Worm (Caenorhabditis elegans) whole organism, L4/young adult: ENCODE data around the gene xdh-1.
"Not testable (repeated sequence)": the region's sequence is repeated elsewhere in the genome, so short reads cannot be mapped to it uniquely, and the experiment has no call there.

Experiments used
- W03F9.2 ChIP-seq: fragments of 150-350 bp; optimal IDR thresholded peaks from 2 replicates; lab custom pipeline; 2014; ENCODE audit warnings: missing biosample characterization, missing genetic modification characterization
- dao-5 ChIP-seq: sonication (generic microtip); optimal IDR thresholded peaks from 2 replicates; lab custom pipeline; 2016; ENCODE audit warnings: missing genotype, missing genetic modification characterization, moderate library complexity, missing compliant biosample characterization
- him-1 ChIP-seq: sonication (generic microtip); optimal IDR thresholded peaks from 2 replicates; lab custom pipeline; 2016; ENCODE audit warnings: missing genotype, missing genetic modification reagents, missing genetic modification characterization, missing compliant biosample characterization

xdh-1 gene

DNA sequence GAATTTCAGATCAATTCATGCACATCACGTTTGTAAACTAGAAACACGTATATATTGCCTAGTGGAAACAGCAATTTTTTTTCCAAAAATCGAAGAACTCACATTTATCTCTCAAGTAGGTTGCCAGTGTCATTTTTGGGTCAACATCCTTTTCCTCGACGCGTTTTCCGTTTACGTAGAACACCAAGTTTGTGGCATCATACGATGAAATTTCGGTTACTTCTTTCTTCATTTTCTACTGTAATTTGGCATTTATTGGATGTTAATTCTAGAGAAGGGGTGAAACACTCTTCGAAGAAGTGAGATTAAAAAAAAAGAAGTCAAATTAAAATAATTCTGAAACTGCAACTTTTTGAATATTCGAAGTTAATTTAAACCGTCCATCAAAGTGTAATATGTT is at the start of gene xdh-1:
TSS of gene xdh-1 (minus strand) at position 240 of the 400 bp plus-strand sequence.
- TF ChIP-seq him-1 (tag; lab: Kevin White, UChicago) (no peak), dao-5 (no peak), W03F9.2 (tag; lab: Kevin White, UChicago) (no peak)

DNA sequence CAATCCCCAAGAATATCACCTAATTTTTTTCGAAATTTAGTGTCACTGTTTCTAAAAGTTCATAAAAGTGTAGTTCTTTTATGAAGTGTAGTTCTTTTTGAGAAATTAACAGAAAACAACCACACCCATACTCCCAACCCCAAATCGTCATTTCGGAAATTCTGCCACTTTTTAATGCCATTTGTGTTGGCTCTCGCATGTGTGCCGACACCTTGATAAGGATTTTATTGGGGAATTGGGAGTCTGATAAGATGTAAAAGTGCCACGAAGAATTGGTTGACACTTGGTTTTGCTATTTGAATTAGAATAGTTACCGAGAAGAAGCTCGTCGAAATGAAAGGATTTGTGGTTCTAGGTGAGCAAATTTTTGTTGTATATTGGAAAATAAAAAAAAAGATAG is 44.0 kb upstream of the xdh-1 start, which contains the start of gene nspg-9:
TSS of gene nspg-9 (plus strand) at position 234 of the 400 bp plus-strand sequence.
- TF ChIP-seq W03F9.2 (tag; lab: Kevin White, UChicago) = no peak
- no peak for TF ChIP-seq him-1 (tag; lab: Kevin White, UChicago)
- no peak for TF ChIP-seq dao-5

DNA sequence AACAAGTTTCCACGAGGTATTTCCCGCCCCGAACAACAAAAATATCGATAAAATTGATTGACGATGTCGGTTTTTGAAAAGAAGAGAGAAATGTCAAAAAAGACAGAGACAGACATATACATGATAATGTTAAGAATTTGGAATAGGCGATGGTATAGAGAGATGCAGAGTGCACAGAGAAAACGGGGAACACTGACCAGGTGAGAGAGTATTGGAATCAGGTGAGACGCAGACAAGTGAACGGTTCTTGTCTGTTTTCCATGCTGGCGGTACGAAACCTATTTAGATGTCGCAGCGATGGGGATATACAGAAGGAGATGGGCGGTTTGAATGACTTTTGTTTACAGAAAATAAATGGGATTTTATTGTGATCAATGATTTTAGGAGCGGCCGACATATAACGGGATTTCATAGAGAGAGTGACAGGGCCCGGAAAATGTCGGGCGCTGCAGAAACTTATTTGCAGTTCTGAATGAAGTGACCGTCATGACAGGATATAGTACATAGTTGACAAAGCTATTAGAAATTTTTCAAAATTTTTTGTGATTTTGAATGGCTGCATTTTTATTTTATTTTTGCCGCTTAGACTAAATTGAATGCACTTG is 32.6 kb upstream of the xdh-1 start:
- TF ChIP-seq him-1 (tag; lab: Kevin White, UChicago) (no peak), W03F9.2 (tag; lab: Kevin White, UChicago) (no peak), dao-5 (no peak)

DNA sequence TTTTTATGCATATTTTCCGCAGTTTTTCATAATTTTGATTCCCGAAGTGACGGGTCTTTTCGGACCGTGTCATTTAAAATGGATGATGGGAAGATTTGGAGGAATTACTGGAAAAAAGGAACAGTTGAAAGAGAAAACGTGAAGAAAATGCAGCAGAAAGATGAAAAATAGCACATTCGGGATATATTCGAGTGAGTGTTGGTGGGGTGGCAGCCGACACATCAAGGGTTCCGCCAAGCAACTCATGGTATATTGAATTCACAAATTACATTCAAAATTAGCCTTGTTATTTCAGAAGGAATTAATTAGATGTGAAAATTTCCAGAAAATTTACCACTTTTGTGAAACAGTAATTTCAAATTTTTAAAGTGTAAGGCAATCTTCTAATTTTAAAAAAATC is 31.4 kb upstream of the xdh-1 start, which contains the start of gene tra-3:
TSS of gene tra-3 (minus strand) at position 107 of the 400 bp plus-strand sequence.
- TF ChIP-seq him-1 (tag; lab: Kevin White, UChicago) (no peak), W03F9.2 (tag; lab: Kevin White, UChicago) (no peak), dao-5 (no peak)

DNA sequence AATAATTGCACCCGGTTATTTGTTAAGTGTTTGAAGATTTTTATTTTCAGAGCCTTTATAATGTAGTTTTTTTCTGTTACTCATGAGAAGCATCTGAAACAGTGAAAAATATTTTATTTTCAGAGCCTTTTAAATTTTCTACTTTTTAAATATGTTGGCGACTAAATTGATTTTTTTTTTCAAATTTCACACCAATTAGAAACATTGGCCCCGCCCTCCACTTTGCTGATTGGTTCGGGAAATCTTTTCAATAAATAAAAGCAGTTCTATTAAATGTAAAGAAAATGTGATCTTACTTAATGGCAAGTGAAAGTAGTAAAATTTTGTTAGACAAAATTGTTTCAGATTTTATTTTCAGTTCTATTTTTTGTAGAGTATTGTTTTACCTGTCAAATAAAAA is 24.7 kb upstream of the xdh-1 start:
- no peak for TF ChIP-seq dao-5
- TF ChIP-seq him-1 (tag; lab: Kevin White, UChicago) = no peak
- TF ChIP-seq W03F9.2 (tag; lab: Kevin White, UChicago) = no peak

DNA sequence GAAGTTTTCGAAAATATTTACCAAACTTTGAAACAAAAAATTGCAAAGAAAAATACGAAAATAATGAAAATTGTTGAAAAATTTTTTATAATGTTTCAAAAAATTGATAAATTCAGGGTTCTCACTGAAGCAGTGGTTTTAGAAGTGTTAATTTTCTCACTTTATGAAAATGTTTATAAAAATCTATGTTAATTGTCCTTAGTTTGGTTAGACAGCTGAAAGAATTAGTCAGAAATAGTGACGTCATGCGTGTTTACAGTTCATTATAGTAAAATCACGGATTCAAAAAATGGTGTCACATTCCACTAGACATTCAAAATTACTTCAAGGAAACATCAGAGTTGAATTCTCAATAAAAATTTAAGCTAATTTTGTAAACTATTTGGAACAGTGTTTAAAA is 23.2 kb upstream of the xdh-1 start:
- no peak for TF ChIP-seq him-1 (tag; lab: Kevin White, UChicago)
- no peak for TF ChIP-seq dao-5
- TF ChIP-seq W03F9.2 (tag; lab: Kevin White, UChicago) = no peak

DNA sequence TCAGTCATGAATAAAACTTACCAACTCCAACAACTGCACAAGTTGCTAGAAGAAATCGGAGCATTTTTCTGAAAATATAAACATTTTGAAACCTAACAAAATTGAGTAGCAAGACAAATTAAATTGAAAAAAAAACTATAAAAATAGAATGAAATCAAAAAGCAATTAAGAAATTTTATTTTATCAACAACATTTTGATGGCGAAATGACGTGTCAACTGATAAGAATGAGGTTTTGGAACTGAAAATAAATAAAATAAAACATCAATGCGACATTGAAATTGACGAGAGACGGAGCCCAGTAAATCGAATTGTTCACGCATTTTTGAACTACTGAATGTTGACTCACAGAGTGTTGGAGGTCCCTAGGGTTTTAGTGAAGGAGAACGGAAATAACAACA is 18.2 kb upstream of the xdh-1 start, which contains the start of gene F55B11.4:
TSS of gene F55B11.4 (minus strand) at position 68 of the 400 bp plus-strand sequence.
- TF ChIP-seq him-1 (tag; lab: Kevin White, UChicago) (no peak), W03F9.2 (tag; lab: Kevin White, UChicago) (no peak), dao-5 (no peak)

DNA sequence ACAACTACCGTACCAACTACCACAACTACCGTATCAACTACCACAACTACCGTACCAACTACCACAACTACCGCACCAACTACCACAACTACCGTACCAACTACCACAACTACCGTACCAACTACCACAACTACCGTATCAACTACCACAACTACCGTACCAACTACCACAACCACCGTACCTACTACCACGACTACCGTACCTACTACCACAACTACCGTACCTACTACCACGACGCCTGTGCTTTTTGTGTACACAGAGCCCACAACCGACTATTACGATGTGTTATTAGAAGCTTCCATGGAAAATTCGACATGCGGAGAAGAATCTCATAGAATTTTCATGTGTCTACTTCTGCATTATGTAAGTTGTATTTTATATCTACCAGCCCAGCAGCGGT is 14.7 kb upstream of the xdh-1 start, which contains the start of gene F55B11.5:
TSS of gene F55B11.5 (plus strand) at position 301 of the 400 bp plus-strand sequence.
- TF ChIP-seq dao-5; him-1 (tag; lab: Kevin White, UChicago); W03F9.2 (tag; lab: Kevin White, UChicago): not testable (repeated sequence)

DNA sequence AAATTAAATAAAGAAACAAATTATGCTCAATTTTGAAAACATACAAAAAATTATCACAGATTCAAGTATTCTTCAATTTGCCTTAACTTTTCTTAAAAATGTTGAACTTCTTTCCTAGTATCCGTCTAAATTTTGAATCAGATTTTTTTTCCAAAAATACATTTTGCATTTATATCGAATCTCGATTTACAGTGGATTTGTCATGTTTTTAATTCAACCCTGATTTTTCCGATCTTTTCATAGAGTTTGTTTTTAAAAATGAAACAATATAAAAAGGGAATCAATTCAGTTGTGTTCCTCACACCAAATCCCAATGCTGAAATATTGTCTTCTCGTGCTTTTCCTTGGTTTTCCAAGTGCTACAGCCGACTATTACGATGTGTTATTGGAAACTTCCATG is 11.7 kb upstream of the xdh-1 start, which contains the start of gene F55B11.3:
TSS of gene F55B11.3 (plus strand) at position 301 of the 400 bp plus-strand sequence.
- no peak for TF ChIP-seq dao-5
- TF ChIP-seq W03F9.2 (tag; lab: Kevin White, UChicago) = no peak
- no peak for TF ChIP-seq him-1 (tag; lab: Kevin White, UChicago)

DNA sequence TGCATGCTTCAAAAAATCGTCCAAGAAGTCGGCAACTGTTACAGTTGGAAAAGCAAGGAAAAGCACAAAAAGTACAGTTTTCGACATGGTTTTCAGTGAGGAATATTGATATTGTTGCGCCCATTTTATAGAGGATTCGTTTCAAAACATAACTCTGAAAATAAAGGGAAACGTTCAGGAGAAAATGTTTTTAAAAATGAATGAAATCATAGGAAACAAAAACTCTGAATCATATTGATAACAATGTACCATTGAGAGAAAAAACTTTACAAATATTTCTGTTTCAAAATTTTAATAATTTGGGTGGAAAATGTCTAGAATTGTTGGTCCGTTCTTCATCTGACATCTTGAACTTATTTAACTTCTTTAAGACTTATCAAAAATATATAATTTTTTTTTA is 10.5 kb upstream of the xdh-1 start, which contains the start of gene F55B11.2:
TSS of gene F55B11.2 (minus strand) at position 101 of the 400 bp plus-strand sequence.
- TF ChIP-seq him-1 (tag; lab: Kevin White, UChicago) = no peak
- no peak for TF ChIP-seq W03F9.2 (tag; lab: Kevin White, UChicago)
- TF ChIP-seq dao-5 = no peak

DNA sequence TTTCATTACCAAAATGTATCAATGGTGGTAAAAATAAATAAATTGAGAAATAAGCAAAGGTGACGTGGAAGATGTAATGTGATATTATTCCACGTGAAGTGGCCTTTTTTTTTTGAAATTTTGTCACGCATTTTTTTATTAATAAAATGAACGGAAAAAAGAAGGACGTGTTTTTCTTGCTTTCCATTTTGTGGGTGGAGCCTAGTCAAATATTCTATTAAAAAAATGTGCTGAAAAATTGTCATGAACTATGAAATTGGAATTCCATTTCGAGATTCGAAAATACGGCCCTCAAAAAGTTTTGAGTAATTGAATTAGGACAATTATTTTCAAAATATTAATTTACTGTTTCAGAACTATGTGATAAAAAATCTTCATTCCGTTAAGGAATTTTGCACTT is 9.2 kb upstream of the xdh-1 start, which contains the start of gene F55B11.7:
TSS of gene F55B11.7 (minus strand) at position 101 of the 400 bp plus-strand sequence.
- TF ChIP-seq him-1 (tag; lab: Kevin White, UChicago) = no peak
- no peak for TF ChIP-seq W03F9.2 (tag; lab: Kevin White, UChicago)
- TF ChIP-seq dao-5 = no peak

DNA sequence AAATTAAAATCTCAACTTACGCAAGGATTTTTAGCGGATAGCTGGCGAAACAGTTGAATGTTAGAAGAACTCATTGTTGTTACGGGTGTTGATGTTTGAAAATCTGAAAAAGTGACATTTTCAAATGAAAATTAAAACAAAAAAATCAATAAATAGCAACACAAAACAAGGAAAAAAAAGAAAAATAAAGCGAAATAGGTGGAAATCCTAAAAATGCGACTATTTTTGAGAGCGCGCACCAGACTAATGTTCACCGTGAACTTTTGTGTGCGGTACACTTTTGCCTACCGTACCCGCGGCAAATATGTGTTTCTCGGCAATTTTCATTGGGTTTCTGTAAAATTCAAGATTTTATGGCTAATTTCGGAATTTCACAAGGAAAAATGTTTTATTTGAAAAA is 4.4 kb upstream of the xdh-1 start, which contains the start of gene F55B11.6:
TSS of gene F55B11.6 (minus strand) at position 101 of the 400 bp plus-strand sequence.
- TF ChIP-seq him-1 (tag; lab: Kevin White, UChicago) (no peak), dao-5 (no peak), W03F9.2 (tag; lab: Kevin White, UChicago) (no peak)

DNA sequence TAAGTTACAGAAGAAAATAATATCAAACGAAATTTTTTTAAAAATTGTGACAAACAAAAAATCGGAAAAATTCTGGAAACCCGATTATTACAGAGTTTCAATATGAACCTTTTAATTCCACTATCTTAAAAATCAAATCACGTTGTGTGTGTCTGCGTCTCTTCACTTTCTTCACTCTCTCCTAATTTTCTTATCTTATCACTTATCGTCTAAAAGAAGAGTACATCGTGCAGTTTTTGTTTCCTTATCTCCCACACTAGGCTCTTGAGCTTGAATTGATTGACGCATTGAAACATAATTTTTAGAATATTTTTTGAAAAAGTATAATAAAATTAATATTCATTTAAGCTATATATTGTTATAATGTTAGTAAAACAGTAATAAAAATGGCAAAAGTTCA is 1.5 kb upstream of the xdh-1 start:
- TF ChIP-seq W03F9.2 (tag; lab: Kevin White, UChicago) = no peak
- no peak for TF ChIP-seq dao-5
- TF ChIP-seq him-1 (tag; lab: Kevin White, UChicago) = no peak

DNA sequence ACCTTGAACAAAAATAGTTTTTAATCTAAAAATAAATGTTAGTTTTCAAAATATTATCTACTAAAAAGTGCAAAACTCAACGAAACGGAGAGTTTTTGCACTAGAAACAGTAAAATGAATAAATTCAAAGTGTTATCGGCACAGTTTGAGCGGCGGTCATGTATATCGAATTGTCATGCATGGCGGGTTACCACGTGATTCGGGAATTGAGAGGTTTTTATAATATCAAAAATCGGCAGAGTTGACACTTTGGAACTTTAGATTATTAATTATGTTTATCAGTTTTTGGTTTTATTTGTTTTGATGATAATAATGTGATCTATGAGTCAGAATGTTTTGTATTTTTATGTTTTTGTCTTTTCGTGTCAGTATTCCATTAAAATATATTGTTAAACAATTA is 692 bp upstream of the xdh-1 start:
- TF ChIP-seq him-1 (tag; lab: Kevin White, UChicago) = no peak
- no peak for TF ChIP-seq dao-5
- no peak for TF ChIP-seq W03F9.2 (tag; lab: Kevin White, UChicago)
